ENCODE assay signal across 3 fruit fly cellular contexts in genomic region chr3R:4998739-4999138, dm6.
TF ChIP-seq lines count a peak whose summit lies in the region.

No protein-coding gene starts in this region.

- TF ChIP-seq CTCF in whole organism, embryonic (GFP tag; optimal IDR thresholded peaks at IDR 0.05; lab: Kevin White, UChicago), result no peak

TF ChIP-seq in whole organism, adult, 20 proteins besides CTCF, POLR2A, EP300 and RAD21:
- TF ChIP-seq Mnt (GFP tag; optimal IDR thresholded peaks at IDR 0.05; lab: Kevin White, UChicago), result peak; percentile 13
- TF ChIP-seq tj (GFP tag; optimal IDR thresholded peaks at IDR 0.05; lab: Kevin White, UChicago), result peak; percentile 67
- TF ChIP-seq toe (GFP tag; optimal IDR thresholded peaks at IDR 0.05; lab: Kevin White, UChicago), result no peak
- TF ChIP-seq CG1620 (GFP tag; optimal IDR thresholded peaks at IDR 0.05; lab: Kevin White, UChicago), result no peak

TF ChIP-seq in whole organism, embryonic, 481 proteins besides CTCF, POLR2A, EP300 and RAD21:
- TF ChIP-seq knrl (GFP tag; IDR thresholded peaks at IDR 0.05; lab: Robert Waterston, UW; ENCODE audit: partially characterized antibody) (no peak), Awh (GFP tag; IDR thresholded peaks at IDR 0.05; lab: Robert Waterston, UW) (peak; percentile 34; the same call in 1 of the 2 replicates), CG13894 (tag; optimal IDR thresholded peaks at IDR 0.05; lab: Kevin White, UChicago) (peak; percentile 53), CG15479 (GFP tag; optimal IDR thresholded peaks at IDR 0.05; lab: Kevin White, UChicago) (no peak), cwo (GFP tag; optimal IDR thresholded peaks at IDR 0.05; lab: Kevin White, UChicago) (peak; percentile 57), Hey (tag; optimal IDR thresholded peaks at IDR 0.05; lab: Kevin White, UChicago) (peak; percentile 10), CG12769 (tag; optimal IDR thresholded peaks at IDR 0.05; lab: Kevin White, UChicago) (peak; percentile 68), her (GFP tag; optimal IDR thresholded peaks at IDR 0.05; lab: Kevin White, UChicago) (no peak), fru (optimal IDR thresholded peaks at IDR 0.05; lab: Kevin White, UChicago) (no peak), Med (GFP tag; lab: Kevin White, UChicago) (peak; percentile 25), dmrt99B (tag; optimal IDR thresholded peaks at IDR 0.05; lab: Kevin White, UChicago) (no peak), Jarid2 (GFP tag; optimal IDR thresholded peaks at IDR 0.05; lab: Kevin White, UChicago) (no peak), run (tag; optimal IDR thresholded peaks at IDR 0.05; lab: Kevin White, UChicago) (no peak), sd (tag; optimal IDR thresholded peaks at IDR 0.05; lab: Kevin White, UChicago) (peak; percentile 62), CG31365 (tag; optimal IDR thresholded peaks at IDR 0.05; lab: Kevin White, UChicago) (no peak), vvl (GFP tag; IDR thresholded peaks at IDR 0.05; lab: Robert Waterston, UW) (0 out of 2 replicates have a peak, but pooled peaks have one; percentile 20), ac (GFP tag; optimal IDR thresholded peaks at IDR 0.05; lab: Kevin White, UChicago) (no peak), crol (GFP tag; IDR thresholded peaks at IDR 0.05; lab: Robert Waterston, UW) (peak; percentile 61), gce (GFP tag; IDR thresholded peaks at IDR 0.05; lab: Robert Waterston, UW) (no peak), sr (GFP tag; IDR thresholded peaks at IDR 0.05; lab: Robert Waterston, UW) (peak; percentile 76), oc (tag; optimal IDR thresholded peaks at IDR 0.05; lab: Kevin White, UChicago) (peak; percentile 9)

TF ChIP-seq in whole organism, pupa, 21 proteins besides CTCF, POLR2A, EP300 and RAD21:
- no peak for TF ChIP-seq CG17806 (tag; optimal IDR thresholded peaks at IDR 0.05; lab: Kevin White, UChicago)
- peak; percentile 59 for TF ChIP-seq CG32121 (GFP tag; IDR thresholded peaks at IDR 0.05; lab: Robert Waterston, UW)
- no peak for TF ChIP-seq Pif1A (GFP tag; optimal IDR thresholded peaks at IDR 0.05; lab: Kevin White, UChicago)
- TF ChIP-seq CG8159 (tag; optimal IDR thresholded peaks at IDR 0.05; lab: Kevin White, UChicago), result no peak
- TF ChIP-seq CG4496 (GFP tag; IDR thresholded peaks at IDR 0.05; lab: Robert Waterston, UW), result no peak
- no peak for TF ChIP-seq Ets98B (GFP tag; IDR thresholded peaks at IDR 0.05; lab: Robert Waterston, UW)
- no peak for TF ChIP-seq rn (GFP tag; IDR thresholded peaks at IDR 0.05; lab: Robert Waterston, UW)
- TF ChIP-seq CG9948 (tag; optimal IDR thresholded peaks at IDR 0.05; lab: Kevin White, UChicago), result no peak
- no peak for TF ChIP-seq CG12605 (GFP tag; IDR thresholded peaks at IDR 0.05; lab: Robert Waterston, UW)
